Worm (Caenorhabditis elegans) whole organism, L1 larva: ENCODE data around the gene ets-10.

Experiments
- ama-1 ChIP-seq: fragments of 150-350 bp; optimal IDR thresholded peaks from 2 replicates; lab custom pipeline; 2014
- pag-3 ChIP-seq: sonication (generic microtip); optimal IDR thresholded peaks from 2 replicates; lab custom pipeline; 2017; ENCODE audit warnings: missing genetic modification characterization, mild to moderate bottlenecking, missing compliant biosample characterization, antibody characterized with exemption, borderline replicate concordance; ENCODE audit not compliant: insufficient read depth
- snu-23 ChIP-seq: sonication (generic microtip); optimal IDR thresholded peaks from 2 replicates; lab custom pipeline; 2016; ENCODE audit warnings: missing genetic modification characterization, missing compliant biosample characterization
- unc-62 ChIP-seq: fragments of 150-350 bp; optimal IDR thresholded peaks from 2 replicates; lab custom pipeline; 2014; ENCODE audit warnings: missing biosample characterization, missing genetic modification reagents, missing genetic modification characterization

DNA sequence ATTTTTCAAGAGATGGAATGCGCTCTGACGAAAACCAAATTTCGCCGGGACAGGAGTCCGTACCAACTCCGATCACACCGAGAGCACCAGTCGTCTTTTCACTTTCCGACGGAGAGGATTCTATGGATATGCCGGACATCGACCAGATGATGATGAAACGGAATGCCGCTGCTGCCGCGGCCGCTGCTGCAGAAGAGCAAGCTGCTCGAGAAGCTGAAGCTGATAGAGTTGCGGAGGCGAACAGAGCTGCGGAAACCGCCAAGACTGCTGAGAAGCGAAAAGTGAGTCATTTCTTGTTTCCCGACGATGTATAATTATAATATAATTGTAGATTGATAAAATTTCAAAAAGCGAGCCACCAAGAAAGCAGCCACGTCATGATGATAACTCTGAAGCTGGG is 28.6 kb upstream of the ets-10 start:
- TF ChIP-seq unc-62 (GFP tag; lab: Kevin White, UChicago) (no peak), snu-23 (GFP tag; lab: Kevin White, UChicago) (no peak), pag-3 (no peak), ama-1 (lab: Kevin White, UChicago) (no peak)
